Worm (Caenorhabditis elegans) whole organism, early embryonic: ENCODE data around the gene str-35.

Experiments
- B0310.2 ChIP-seq: sonication (generic microtip); optimal IDR thresholded peaks from 2 replicates; lab custom pipeline; 2016; ENCODE audit warnings: mild to moderate bottlenecking, missing genetic modification characterization, missing compliant biosample characterization
- F13C5.2 ChIP-seq: sonication (generic microtip); optimal IDR thresholded peaks from 2 replicates; lab custom pipeline; 2017; ENCODE audit warnings: mild to moderate bottlenecking, missing genetic modification characterization, inconsistent platforms, missing compliant biosample characterization
- aly-1 ChIP-seq: sonication (generic microtip); optimal IDR thresholded peaks from 2 replicates; lab custom pipeline; 2016; ENCODE audit warnings: missing genetic modification characterization, missing compliant biosample characterization
- ama-1 ChIP-seq: fragments of 150-350 bp; optimal IDR thresholded peaks from 2 replicates; lab custom pipeline; 2014
- ceh-13 ChIP-seq: fragments of 200-800 bp; sonication (Bioruptor generic); optimal IDR thresholded peaks from 2 replicates; lab custom pipeline; 2018; ENCODE audit warnings: mild to moderate bottlenecking, missing genetic modification characterization, missing compliant biosample characterization
- ceh-36 ChIP-seq: sonication (generic microtip); optimal IDR thresholded peaks from 2 replicates; lab custom pipeline; 2016; ENCODE audit warnings: missing genetic modification characterization, inconsistent platforms, missing compliant biosample characterization
- ets-7 ChIP-seq: sonication (generic microtip); optimal IDR thresholded peaks from 2 replicates; lab custom pipeline; 2016; ENCODE audit warnings: missing genotype, missing genetic modification characterization, missing compliant biosample characterization
- flt-1 ChIP-seq: fragments of 200-800 bp; sonication (Bioruptor generic); IDR thresholded peaks from 2 replicates; pipeline ENCODE4 v1.3.6; 2022; ENCODE audit warnings: missing genetic modification characterization, missing compliant biosample characterization
- hmbx-1 ChIP-seq: sonication (generic microtip); optimal IDR thresholded peaks from 2 replicates; lab custom pipeline; 2016; ENCODE audit warnings: mild to moderate bottlenecking, missing genetic modification characterization, missing compliant biosample characterization
- hmg-4 ChIP-seq: fragments of 200-800 bp; sonication (Bioruptor generic); optimal IDR thresholded peaks from 2 replicates; lab custom pipeline; 2018; ENCODE audit warnings: mild to moderate bottlenecking, missing genetic modification characterization, missing compliant biosample characterization
- hnd-1 ChIP-seq: sonication (generic microtip); optimal IDR thresholded peaks from 2 replicates; lab custom pipeline; 2016; ENCODE audit warnings: missing genetic modification characterization, missing compliant biosample characterization
- pes-1 ChIP-seq: fragments of 200-800 bp; sonication (Bioruptor generic); IDR thresholded peaks from 2 replicates; pipeline ENCODE4 v1.3.6; 2022; ENCODE audit warnings: missing genetic modification reagents, missing genetic modification characterization, missing compliant biosample characterization
- scrt-1 ChIP-seq: fragments of 200-800 bp; sonication (Bioruptor generic); IDR thresholded peaks from 2 replicates; pipeline ENCODE4 v1.3.6; 2022; ENCODE audit warnings: missing genetic modification characterization, missing compliant biosample characterization
- sea-1 ChIP-seq: fragments of 200-800 bp; sonication (Bioruptor generic); conservative IDR thresholded peaks from 2 replicates; pipeline ENCODE4 v1.3.6; 2022; ENCODE audit warnings: missing genetic modification characterization, missing compliant biosample characterization
- tbx-11 ChIP-seq: fragments of 200-800 bp; sonication (Bioruptor generic); IDR thresholded peaks from 2 replicates; pipeline ENCODE4 v1.3.6; 2022; ENCODE audit warnings: missing genetic modification characterization, missing compliant biosample characterization
- tbx-37 ChIP-seq: fragments of 200-800 bp; sonication (Bioruptor generic); conservative IDR thresholded peaks from 2 replicates; pipeline ENCODE4 v1.3.6; 2022; ENCODE audit warnings: missing genetic modification reagents, missing genetic modification characterization, missing compliant biosample characterization
- tra-4 ChIP-seq: sonication (generic microtip); optimal IDR thresholded peaks from 2 replicates; lab custom pipeline; 2017; ENCODE audit warnings: missing genetic modification characterization, missing compliant biosample characterization

Gene str-35

DNA sequence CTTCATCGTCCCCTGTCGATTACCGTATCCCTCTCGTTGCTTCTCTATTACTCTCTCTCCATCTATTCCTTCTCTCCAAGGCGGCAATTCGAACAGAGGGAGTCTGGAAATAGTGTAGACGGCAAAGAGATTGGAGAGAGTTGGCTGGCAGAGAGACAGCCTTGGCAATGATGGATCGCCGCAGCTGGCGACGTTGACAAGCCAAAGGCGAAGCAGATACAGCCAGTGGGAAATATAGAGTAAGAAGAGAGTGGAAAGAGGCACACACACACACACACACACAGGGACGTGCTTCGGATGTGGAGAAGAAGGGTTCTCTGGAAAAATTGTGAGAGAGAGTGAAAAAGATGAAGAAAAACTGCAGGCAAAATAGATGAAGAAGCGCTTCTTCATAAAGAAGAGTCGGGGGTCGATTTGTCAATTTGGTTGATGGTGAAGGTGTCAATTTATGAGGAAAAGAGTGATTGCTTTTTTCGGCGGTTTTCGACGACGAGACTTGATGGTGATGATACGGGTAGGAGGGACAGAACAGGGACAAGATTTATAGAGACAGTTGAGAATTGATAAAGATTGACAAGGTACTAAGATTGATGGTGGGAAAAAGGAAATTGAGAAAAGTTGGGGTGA, 33.3 kb downstream of the str-35 start:
- peak; percentile 8 for TF ChIP-seq F13C5.2 (tag; lab: Kevin White, UChicago)
- no peak for TF ChIP-seq sea-1 (GFP tag; lab: Robert Waterston, UW)
- peak; percentile 64 for TF ChIP-seq hmg-4

DNA sequence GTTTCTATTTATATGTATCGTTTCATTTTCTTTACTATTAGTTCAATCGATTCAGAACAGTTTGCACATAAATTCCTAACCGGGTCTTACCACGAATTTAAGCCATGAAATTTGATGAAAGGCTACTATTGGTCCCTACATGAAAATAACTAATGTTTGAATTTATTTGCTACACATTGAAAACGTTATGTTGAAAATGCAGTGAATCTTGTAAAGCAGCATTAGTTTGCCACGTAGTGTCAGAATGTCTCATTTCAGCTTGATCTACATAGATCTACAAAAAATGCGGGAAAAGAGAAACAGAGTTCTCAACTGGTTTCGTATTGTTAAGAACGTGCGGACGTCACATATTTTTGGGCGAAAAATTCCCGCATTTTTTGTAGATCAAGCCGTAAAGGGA, 34.1 kb downstream of the str-35 start:
- TF ChIP-seq B0310.2 (tag; lab: Kevin White, UChicago) (no peak), F13C5.2 (tag; lab: Kevin White, UChicago) (no peak), pes-1 (GFP tag; lab: Robert Waterston, UW) (no peak), ets-7 (tag; lab: Kevin White, UChicago) (no peak), sea-1 (GFP tag; lab: Robert Waterston, UW) (no peak), tra-4 (tag; lab: Kevin White, UChicago) (no peak), hmbx-1 (tag; lab: Kevin White, UChicago) (no peak), tbx-11 (GFP tag; lab: Robert Waterston, UW) (no peak), aly-1 (tag; lab: Kevin White, UChicago) (no peak), flt-1 (GFP tag; lab: Robert Waterston, UW) (no peak), ceh-13 (GFP tag; lab: Kevin White, UChicago) (no peak), hmg-4 (no peak), hnd-1 (tag; lab: Kevin White, UChicago) (no peak), scrt-1 (GFP tag; lab: Robert Waterston, UW) (no peak), tbx-37 (GFP tag; lab: Robert Waterston, UW) (no peak), ama-1 (lab: Kevin White, UChicago) (no peak), ceh-36 (no peak)

DNA sequence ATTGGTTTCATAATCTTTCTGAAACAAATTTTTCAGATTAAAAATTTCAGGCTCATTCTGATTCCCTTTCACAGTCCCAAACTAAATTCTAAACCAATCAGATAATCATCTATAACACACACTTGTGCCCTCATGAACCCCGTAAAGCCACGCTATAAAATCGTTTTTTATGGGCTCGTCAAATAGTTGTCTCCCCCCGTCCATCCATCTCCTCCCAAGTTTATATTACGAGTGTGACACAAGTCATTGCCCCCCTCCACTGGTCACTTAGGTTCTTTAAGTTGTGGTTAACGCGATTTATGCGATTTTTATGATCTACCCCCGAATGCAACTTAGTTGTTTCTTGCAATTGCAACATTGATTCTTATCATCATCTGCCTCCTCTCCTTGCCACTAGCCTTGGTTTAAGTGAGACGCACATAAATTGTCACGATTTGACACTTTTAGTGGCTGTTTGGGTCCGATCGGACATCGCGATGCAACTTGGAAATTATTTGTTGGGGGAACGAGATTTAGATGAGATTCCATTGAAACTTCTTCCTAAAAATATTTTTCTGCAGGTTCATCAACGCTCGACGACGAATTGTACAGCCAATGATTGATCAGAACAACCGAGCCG, 34.8 kb downstream of the str-35 start:
- TF ChIP-seq ceh-36 = no peak
- no peak for TF ChIP-seq flt-1 (GFP tag; lab: Robert Waterston, UW)
- TF ChIP-seq tra-4 (tag; lab: Kevin White, UChicago) = no peak
- no peak for TF ChIP-seq hnd-1 (tag; lab: Kevin White, UChicago)
- TF ChIP-seq B0310.2 (tag; lab: Kevin White, UChicago) = no peak
- TF ChIP-seq hmbx-1 (tag; lab: Kevin White, UChicago) = no peak
- TF ChIP-seq aly-1 (tag; lab: Kevin White, UChicago) = no peak
- TF ChIP-seq ceh-13 (GFP tag; lab: Kevin White, UChicago) = no peak
- TF ChIP-seq F13C5.2 (tag; lab: Kevin White, UChicago) = no peak
- TF ChIP-seq sea-1 (GFP tag; lab: Robert Waterston, UW) = no peak
- TF ChIP-seq tbx-37 (GFP tag; lab: Robert Waterston, UW) = no peak
- no peak for TF ChIP-seq pes-1 (GFP tag; lab: Robert Waterston, UW)
- no peak for TF ChIP-seq ama-1 (lab: Kevin White, UChicago)
- no peak for TF ChIP-seq hmg-4

DNA sequence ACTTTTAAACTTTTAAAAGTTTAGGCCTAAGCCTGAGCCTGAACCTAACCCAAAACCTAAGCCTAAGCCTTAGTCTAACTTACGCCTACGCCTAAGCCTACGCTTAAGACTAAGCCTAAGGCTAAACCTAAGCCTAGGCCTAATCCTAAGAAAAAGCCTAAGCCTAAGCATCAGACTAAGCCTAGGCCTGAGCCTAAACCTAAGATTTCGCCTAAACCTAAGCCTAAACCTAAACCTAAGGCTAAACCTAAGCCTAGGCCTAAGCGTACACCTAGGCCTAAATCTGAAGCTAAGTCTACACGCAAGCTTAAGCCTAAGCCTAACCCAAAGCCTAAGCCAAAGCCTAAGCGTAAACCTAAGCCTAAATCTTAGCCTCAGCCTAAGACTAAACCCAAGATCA, 35.7 kb downstream of the str-35 start:
- TF ChIP-seq ceh-36 = peak; percentile 69
- TF ChIP-seq aly-1 (tag; lab: Kevin White, UChicago) = no peak

ce11 chrV:4512733-4513132, 38.1 kb downstream of the str-35 start, which contains the start of gene T28F12.1:
TSS of gene T28F12.1 (plus strand) at chrV:4513033.
- TF ChIP-seq F13C5.2 (tag; lab: Kevin White, UChicago) = no peak
- no peak for TF ChIP-seq scrt-1 (GFP tag; lab: Robert Waterston, UW)
- no peak for TF ChIP-seq ceh-13 (GFP tag; lab: Kevin White, UChicago)
- TF ChIP-seq sea-1 (GFP tag; lab: Robert Waterston, UW) = no peak
- TF ChIP-seq B0310.2 (tag; lab: Kevin White, UChicago) = no peak
- no peak for TF ChIP-seq ets-7 (tag; lab: Kevin White, UChicago)
- no peak for TF ChIP-seq tbx-11 (GFP tag; lab: Robert Waterston, UW)
- no peak for TF ChIP-seq hmbx-1 (tag; lab: Kevin White, UChicago)
- TF ChIP-seq ama-1 (lab: Kevin White, UChicago) = no peak
- no peak for TF ChIP-seq tbx-37 (GFP tag; lab: Robert Waterston, UW)
- no peak for TF ChIP-seq hmg-4
- no peak for TF ChIP-seq flt-1 (GFP tag; lab: Robert Waterston, UW)

DNA sequence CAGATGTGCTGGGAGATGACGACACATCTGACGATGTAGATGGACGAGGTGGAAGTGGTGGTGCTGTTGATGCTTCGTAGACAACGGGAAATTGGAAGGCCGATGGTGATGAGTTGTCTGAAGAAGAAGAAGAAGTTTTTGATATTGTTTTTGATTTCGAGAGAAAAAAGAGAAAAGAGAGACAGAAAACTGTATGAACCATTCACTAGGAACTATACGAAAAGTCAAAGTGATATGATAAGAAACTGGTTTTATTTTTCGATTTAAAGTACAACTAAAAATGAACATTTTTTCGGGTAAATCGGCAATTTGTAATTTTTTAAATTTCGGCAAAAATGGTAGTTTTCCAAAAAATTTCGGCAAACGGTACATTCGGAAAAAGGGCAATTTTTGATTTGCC, 44.0 kb downstream of the str-35 start:
- TF ChIP-seq F13C5.2 (tag; lab: Kevin White, UChicago) (no peak), ets-7 (tag; lab: Kevin White, UChicago) (no peak), B0310.2 (tag; lab: Kevin White, UChicago) (no peak), hnd-1 (tag; lab: Kevin White, UChicago) (no peak), pes-1 (GFP tag; lab: Robert Waterston, UW) (no peak), tra-4 (tag; lab: Kevin White, UChicago) (no peak), ceh-36 (no peak), tbx-11 (GFP tag; lab: Robert Waterston, UW) (no peak)

- no peak for TF ChIP-seq tbx-11 (GFP tag; lab: Robert Waterston, UW)
- no peak for TF ChIP-seq F13C5.2 (tag; lab: Kevin White, UChicago)
- no peak for TF ChIP-seq ets-7 (tag; lab: Kevin White, UChicago)
- no peak for TF ChIP-seq tra-4 (tag; lab: Kevin White, UChicago)
- TF ChIP-seq hmg-4 = no peak
- no peak for TF ChIP-seq B0310.2 (tag; lab: Kevin White, UChicago)
- no peak for TF ChIP-seq hnd-1 (tag; lab: Kevin White, UChicago)
- TF ChIP-seq ceh-36 = no peak
- TF ChIP-seq ama-1 (lab: Kevin White, UChicago) = no peak
- no peak for TF ChIP-seq tbx-37 (GFP tag; lab: Robert Waterston, UW)
- TF ChIP-seq flt-1 (GFP tag; lab: Robert Waterston, UW) = no peak
- no peak for TF ChIP-seq pes-1 (GFP tag; lab: Robert Waterston, UW)
- TF ChIP-seq hmbx-1 (tag; lab: Kevin White, UChicago) = no peak
- TF ChIP-seq sea-1 (GFP tag; lab: Robert Waterston, UW) = no peak
- TF ChIP-seq aly-1 (tag; lab: Kevin White, UChicago) = no peak
- no peak for TF ChIP-seq ceh-13 (GFP tag; lab: Kevin White, UChicago)
- no peak for TF ChIP-seq scrt-1 (GFP tag; lab: Robert Waterston, UW)
These were observed 48.7 kb downstream of the str-35 start for ce11 chrV:4523312-4523711.
